Fruit fly (Drosophila melanogaster) whole organism, embryonic: ENCODE data around the gene CG32625.

Source experiments
- CG6272 ChIP-seq: fragments of 200-800 bp; sonication (Bioruptor generic); IDR thresholded peaks from 2 replicates; pipeline ENCODE4 v1.3.6; 2022; ENCODE audit warnings: missing biosample characterization, missing genetic modification characterization
- Doc3 ChIP-seq: fragments of 200-800 bp; sonication (Bioruptor generic); IDR thresholded peaks from 3 replicates; pipeline ENCODE4 v1.3.6; 2022; ENCODE audit warnings: missing biosample characterization, missing genetic modification characterization; ENCODE audit not compliant: partially characterized antibody
- E2f2 ChIP-seq: fragments of 200-800 bp; sonication (Bioruptor generic); IDR thresholded peaks from 2 replicates; pipeline ENCODE4 v1.3.6; 2022; ENCODE audit warnings: missing biosample characterization, missing genetic modification characterization
- HLH4C ChIP-seq: fragments of 200-800 bp; sonication (Bioruptor generic); IDR thresholded peaks from 3 replicates; pipeline ENCODE4 v1.3.6; 2022; ENCODE audit warnings: missing biosample characterization, missing genetic modification characterization; ENCODE audit not compliant: partially characterized antibody
- Vsx1 ChIP-seq: fragments of 200-800 bp; sonication (Bioruptor generic); optimal IDR thresholded peaks from 2 replicates; lab custom pipeline; 2017; ENCODE audit warnings: missing biosample characterization, mild to moderate bottlenecking, missing genetic modification characterization, missing genetic modification reagents
- fd96Cb ChIP-seq: fragments of 200-800 bp; sonication (Bioruptor generic); optimal IDR thresholded peaks from 2 replicates; lab custom pipeline; 2018; ENCODE audit warnings: missing biosample characterization, mild to moderate bottlenecking, missing genetic modification characterization, moderate library complexity
- pan ChIP-seq, 4 experiments: fragments of >200 bp in 3 of 4; fragments of 200-800 bp in 1 of 4; sonication (Bioruptor generic) in 1 of 4; optimal IDR thresholded peaks in 3 of 4; IDR thresholded peaks in 1 of 4; 2 replicates each; pipeline versions ENCODE4 v1.3.6 to Lab custom; 2017 to 2022; ENCODE audit warnings: missing biosample characterization in 2 of 4, missing genetic modification characterization in 2 of 4, mixed read lengths in 1 of 4

- TF ChIP-seq CG6272: no peak
- TF ChIP-seq Vsx1 (GFP tag; lab: Kevin White, UChicago): no peak
- TF ChIP-seq E2f2 (GFP tag; lab: Robert Waterston, UW): peak; percentile 82
- no peak for TF ChIP-seq fd96Cb (tag; lab: Kevin White, UChicago)
- peak; percentile 77 for TF ChIP-seq HLH4C
- no peak for TF ChIP-seq pan (optimal IDR thresholded peaks at IDR 0.05; lab: Kevin White, UChicago)
- TF ChIP-seq pan (GFP tag; optimal IDR thresholded peaks at IDR 0.05 in 1 of 2, IDR thresholded peaks at IDR 0.05 in 1 of 2): no peak
- TF ChIP-seq Doc3: peak; percentile 74
Observed at dm6 chrX:13721934-13722333, 34.7 kb downstream of the CG32625 start, which contains the start of the genes Mrgn1 and mus101.
